Fruit fly (Drosophila melanogaster): ENCODE data around the gene CG32856.

The CG32856 gene

dm6 chr3R:16005943-16006342, 40.8 kb upstream of the CG32856 start:
- no peak for TF ChIP-seq Hr39 (GFP tag; optimal IDR thresholded peaks at IDR 0.05)
- TF ChIP-seq ss (GFP tag; optimal IDR thresholded peaks at IDR 0.05): no peak
- no peak for TF ChIP-seq spab (GFP tag; optimal IDR thresholded peaks at IDR 0.05)
- TF ChIP-seq fkh (GFP tag; optimal IDR thresholded peaks at IDR 0.05): peak; percentile 81
- TF ChIP-seq CG9139 (GFP tag; optimal IDR thresholded peaks at IDR 0.05): no peak

DNA sequence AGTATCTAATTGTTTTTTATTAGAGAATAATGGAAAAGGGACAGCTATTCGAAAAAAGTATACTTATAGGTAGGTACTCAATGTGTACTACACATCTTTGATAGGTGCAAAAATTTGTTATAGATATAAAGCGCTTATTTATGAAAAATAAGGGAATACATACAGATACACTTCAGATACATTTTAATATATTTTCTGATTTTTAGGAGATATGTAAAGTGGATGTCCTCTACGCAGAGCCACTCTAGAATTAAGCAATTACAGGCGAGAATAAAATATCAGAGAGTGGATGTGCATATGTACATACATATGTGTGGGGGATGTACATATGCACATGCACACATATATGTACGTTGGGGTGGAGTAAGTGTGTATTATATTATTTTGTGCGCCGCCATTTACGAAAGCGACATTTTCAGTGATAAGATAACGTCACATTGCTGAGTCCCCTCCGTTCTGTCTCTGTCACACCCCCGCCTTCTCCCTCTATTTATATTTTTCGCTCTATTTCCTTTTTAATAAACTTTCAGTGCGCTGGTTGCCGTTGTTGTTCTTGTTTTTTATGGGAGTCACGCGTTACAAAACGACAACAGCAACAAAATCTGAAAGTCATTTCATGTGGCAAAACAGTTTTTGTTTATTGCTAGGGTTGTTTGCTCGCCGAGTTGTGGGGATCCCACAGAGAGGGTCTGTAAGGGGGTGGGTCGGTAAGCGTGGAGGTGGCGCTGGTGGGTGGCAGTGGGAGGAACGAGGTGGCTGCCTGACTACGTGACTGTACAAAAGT, 39.7 kb upstream of the CG32856 start:
- TF ChIP-seq CG15336 (GFP tag; IDR thresholded peaks at IDR 0.05) (0 out of 2 replicates have a peak, but pooled peaks have one; percentile 14), CG8119 (GFP tag; IDR thresholded peaks at IDR 0.05) (0 out of 3 replicates have a peak, but pooled peaks have one; percentile 34), Gug (GFP tag; IDR thresholded peaks at IDR 0.05) (no peak), CG6854 (GFP tag; optimal IDR thresholded peaks at IDR 0.05) (no peak), eg (GFP tag; IDR thresholded peaks at IDR 0.05) (0 out of 3 replicates have a peak, but pooled peaks have one; percentile 6), fkh (GFP tag; optimal IDR thresholded peaks at IDR 0.05) (peak; percentile 90), CG6163 (GFP tag; IDR thresholded peaks at IDR 0.05) (peak; percentile 22; the same call in 1 of the 3 replicates), CG16779 (tag; optimal IDR thresholded peaks at IDR 0.05) (peak; percentile 23), lz (GFP tag; optimal IDR thresholded peaks at IDR 0.05) (no peak), ss (GFP tag; optimal IDR thresholded peaks at IDR 0.05) (peak in 1 of 2 experiments; percentile 6), CG6792 (GFP tag; optimal IDR thresholded peaks at IDR 0.05) (no peak), Met (GFP tag; optimal IDR thresholded peaks at IDR 0.05) (peak; percentile 9), vri (GFP tag; optimal IDR thresholded peaks at IDR 0.05) (peak; percentile 61), Eip78C (GFP tag) (peak; percentile 58), Eip93F (GFP tag; optimal IDR thresholded peaks at IDR 0.05) (peak; percentile 61), pdm3 (GFP tag; optimal IDR thresholded peaks at IDR 0.05) (no peak), svp (GFP tag) (peak; percentile 62), CG4318 (GFP tag; optimal IDR thresholded peaks at IDR 0.05) (no peak), CG8632 (GFP tag; optimal IDR thresholded peaks at IDR 0.05) (no peak)

dm6 chr3R:16004015-16004414, 38.9 kb upstream of the CG32856 start:
- TF ChIP-seq fkh (GFP tag; optimal IDR thresholded peaks at IDR 0.05): peak; percentile 84
- peak; percentile 25 for TF ChIP-seq esn (GFP tag; optimal IDR thresholded peaks at IDR 0.05)
- peak; percentile 0 for TF ChIP-seq CG3032 (tag; optimal IDR thresholded peaks at IDR 0.05)
- TF ChIP-seq vri (GFP tag; optimal IDR thresholded peaks at IDR 0.05): peak; percentile 3
- peak; percentile 22 for TF ChIP-seq svp (GFP tag)
- peak; percentile 78 for TF ChIP-seq Eip78C (GFP tag)
- TF ChIP-seq achi (GFP tag; optimal IDR thresholded peaks at IDR 0.05): peak; percentile 63
- TF ChIP-seq CG11762 (GFP tag; optimal IDR thresholded peaks at IDR 0.05; ENCODE audit: insufficient read depth): no peak
- TF ChIP-seq CG8319 (GFP tag; optimal IDR thresholded peaks at IDR 0.05): no peak
- no peak for TF ChIP-seq dac (GFP tag; optimal IDR thresholded peaks at IDR 0.05)

DNA sequence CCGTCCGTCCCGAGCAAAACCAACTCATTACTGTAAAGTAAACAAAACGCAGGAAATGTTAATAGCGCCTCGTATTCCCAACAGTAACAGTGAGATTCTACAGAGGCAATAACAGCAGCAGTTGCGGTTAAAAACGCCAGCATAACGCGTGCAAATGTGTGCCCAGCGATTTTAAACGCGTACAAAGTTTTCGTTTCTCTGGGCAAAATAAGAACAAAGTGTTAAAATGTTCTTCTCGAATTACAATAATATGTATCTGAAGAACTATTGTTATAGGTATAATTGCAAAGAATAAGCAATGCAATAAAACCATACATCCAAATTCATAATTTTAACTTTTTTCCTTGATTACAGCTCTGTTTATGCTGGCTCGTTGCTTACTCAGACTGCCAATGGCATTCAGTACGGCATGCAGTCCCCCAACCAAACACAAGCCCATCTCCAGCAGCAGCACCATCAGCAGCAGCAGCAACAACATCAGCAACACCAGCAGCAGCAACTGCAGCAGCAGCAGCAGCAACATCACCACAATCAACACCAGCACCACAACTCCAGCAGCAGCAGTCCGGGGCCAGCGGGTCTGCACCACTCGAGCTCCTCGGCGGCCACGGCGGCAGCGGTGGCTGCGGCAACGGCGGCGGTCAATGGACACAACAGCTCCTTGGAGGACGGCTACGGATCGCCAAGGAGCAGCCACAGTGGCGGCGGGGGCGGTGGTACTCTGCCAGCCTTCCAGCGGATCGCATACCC, 34.0 kb upstream of the CG32856 start:
- TF ChIP-seq Hr38 (GFP tag; optimal IDR thresholded peaks at IDR 0.05) (no peak), CG6854 (GFP tag; optimal IDR thresholded peaks at IDR 0.05) (no peak), Ets21C (GFP tag; optimal IDR thresholded peaks at IDR 0.05) (no peak), vri (GFP tag; optimal IDR thresholded peaks at IDR 0.05) (no peak), Gug (GFP tag; IDR thresholded peaks at IDR 0.05) (no peak), CG10631 (GFP tag; optimal IDR thresholded peaks at IDR 0.05) (no peak), CG16779 (tag; optimal IDR thresholded peaks at IDR 0.05) (no peak), CG34406 (GFP tag; optimal IDR thresholded peaks at IDR 0.05) (no peak), Hr4 (GFP tag; optimal IDR thresholded peaks at IDR 0.05) (no peak), CG6163 (GFP tag; IDR thresholded peaks at IDR 0.05) (no peak), cyc (GFP tag; optimal IDR thresholded peaks at IDR 0.05) (no peak), svp (GFP tag) (no peak), Hr39 (GFP tag; optimal IDR thresholded peaks at IDR 0.05) (no peak), CG8319 (GFP tag; optimal IDR thresholded peaks at IDR 0.05) (no peak), pdm3 (GFP tag; optimal IDR thresholded peaks at IDR 0.05) (no peak), eg (GFP tag; IDR thresholded peaks at IDR 0.05) (no peak), spab (GFP tag; optimal IDR thresholded peaks at IDR 0.05) (no peak), Met (GFP tag; optimal IDR thresholded peaks at IDR 0.05) (no peak), Blimp-1 (GFP tag; optimal IDR thresholded peaks at IDR 0.05) (no peak), CG1621 (tag; optimal IDR thresholded peaks at IDR 0.05) (no peak)
